2 worm cellular contexts compared by ENCODE assay signal in the genomic region with DNA sequence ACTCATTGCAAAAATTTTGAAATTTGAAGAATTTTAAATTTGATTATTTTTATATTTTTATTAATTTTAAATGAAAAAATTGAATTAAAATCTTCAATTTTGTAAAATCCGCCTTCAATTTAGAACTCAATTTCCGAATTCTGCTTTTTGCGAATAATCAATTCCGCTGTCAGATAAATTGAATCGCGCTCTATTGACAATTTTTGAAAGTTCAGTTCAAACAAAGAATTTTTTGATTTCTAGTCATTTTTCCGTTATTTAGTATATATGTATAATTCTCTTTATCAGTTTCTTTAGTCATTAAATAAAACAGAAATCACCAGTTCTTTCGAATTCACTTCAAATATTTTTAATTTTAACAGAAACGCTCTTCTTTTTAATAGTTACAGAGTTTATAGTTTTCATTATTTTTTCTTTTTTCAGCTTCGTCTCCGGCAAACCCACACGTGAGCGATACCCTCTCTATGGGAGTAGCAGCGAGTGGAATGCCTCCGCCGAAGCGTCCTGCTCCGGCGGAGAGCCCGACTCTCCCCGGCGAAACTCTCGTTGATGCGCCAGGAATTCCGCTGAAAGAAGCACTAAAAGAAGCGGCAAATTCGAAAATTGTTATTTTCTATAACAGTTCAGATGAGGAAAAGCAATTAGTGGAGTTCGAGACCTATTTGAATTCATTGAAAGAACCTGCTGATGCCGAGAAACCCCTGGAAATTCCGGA.
A peak's percentile ranks its signal among the peaks of the same experiment; 100 is the strongest.
TF ChIP-seq lines count a peak whose summit lies in the region.

No protein-coding gene starts in this region.

TF ChIP-seq in whole organism, L1 larva, 84 proteins besides CTCF, POLR2A, EP300 and RAD21 (continued from another document):
- TF ChIP-seq tlp-1 (tag; optimal IDR thresholded peaks at IDR 0.05; lab: Kevin White, UChicago), result no peak
- peak in 1 of 2 experiments; percentile 36 for TF ChIP-seq lin-35 (GFP tag; optimal IDR thresholded peaks at IDR 0.05; lab: Kevin White, UChicago)
- TF ChIP-seq fkh-8 (tag; optimal IDR thresholded peaks at IDR 0.05; lab: Kevin White, UChicago), result no peak
- no peak for TF ChIP-seq nhr-12 (tag; optimal IDR thresholded peaks at IDR 0.05; lab: Kevin White, UChicago)
- TF ChIP-seq lin-14 (GFP tag; optimal IDR thresholded peaks at IDR 0.05; lab: Kevin White, UChicago), result peak; percentile 38
- TF ChIP-seq zag-1 (tag; optimal IDR thresholded peaks at IDR 0.05; lab: Kevin White, UChicago), result no peak
TF ChIP-seq in whole organism, L1 larva: peak in this region for 7.

TF ChIP-seq in whole organism, L3 larva, 47 proteins besides CTCF, POLR2A, EP300 and RAD21 (continued from another document):
- TF ChIP-seq R02D3.7 (tag; optimal IDR thresholded peaks at IDR 0.05; lab: Kevin White, UChicago) (no peak), nfya-1 (tag; optimal IDR thresholded peaks at IDR 0.05; lab: Kevin White, UChicago; ENCODE audit: insufficient read depth) (peak; percentile 18), elt-1 (tag; optimal IDR thresholded peaks at IDR 0.05; lab: Kevin White, UChicago) (no peak), zag-1 (tag; optimal IDR thresholded peaks at IDR 0.05; lab: Kevin White, UChicago) (no peak), nhr-11 (tag; optimal IDR thresholded peaks at IDR 0.05; lab: Kevin White, UChicago) (no peak), sea-2 (GFP tag; optimal IDR thresholded peaks at IDR 0.05; lab: Kevin White, UChicago) (no peak), ztf-11 (tag; optimal IDR thresholded peaks at IDR 0.05; lab: Kevin White, UChicago) (no peak), nhr-28 (tag; optimal IDR thresholded peaks at IDR 0.05; lab: Kevin White, UChicago) (no peak), nhr-237 (tag; optimal IDR thresholded peaks at IDR 0.05; lab: Kevin White, UChicago) (no peak), lin-15B (tag; optimal IDR thresholded peaks at IDR 0.05; lab: Kevin White, UChicago) (peak; percentile 24)
